Worm (Caenorhabditis elegans) whole organism, L2 larva: Measurements from ENCODE around the gene R01E6.5.

Source experiments
- aly-2 ChIP-seq: fragments of 150-350 bp; optimal IDR thresholded peaks from 2 replicates; lab custom pipeline; 2014; ENCODE audit warnings: missing biosample characterization, missing genetic modification characterization
- crh-2 ChIP-seq: sonication (generic microtip); optimal IDR thresholded peaks from 2 replicates; lab custom pipeline; 2017; ENCODE audit warnings: missing biosample characterization, missing genetic modification characterization
- elt-3 ChIP-seq: sonication (generic microtip); optimal IDR thresholded peaks from 2 replicates; lab custom pipeline; 2017; ENCODE audit warnings: missing biosample characterization, missing genetic modification characterization
- nhr-11 ChIP-seq: fragments of 150-350 bp; optimal IDR thresholded peaks from 2 replicates; lab custom pipeline; 2014; ENCODE audit warnings: missing biosample characterization, missing genetic modification characterization
- nhr-6 ChIP-seq: fragments of 150-350 bp; optimal IDR thresholded peaks from 2 replicates; lab custom pipeline; 2014; ENCODE audit warnings: missing biosample characterization, missing genetic modification characterization
- nhr-77 ChIP-seq: fragments of 150-350 bp; optimal IDR thresholded peaks from 2 replicates; lab custom pipeline; 2014; ENCODE audit warnings: missing biosample characterization, missing genetic modification characterization
- skn-1 ChIP-seq: sonication (generic microtip); optimal IDR thresholded peaks from 2 replicates; lab custom pipeline; 2017; ENCODE audit warnings: missing biosample characterization, missing genetic modification characterization

DNA sequence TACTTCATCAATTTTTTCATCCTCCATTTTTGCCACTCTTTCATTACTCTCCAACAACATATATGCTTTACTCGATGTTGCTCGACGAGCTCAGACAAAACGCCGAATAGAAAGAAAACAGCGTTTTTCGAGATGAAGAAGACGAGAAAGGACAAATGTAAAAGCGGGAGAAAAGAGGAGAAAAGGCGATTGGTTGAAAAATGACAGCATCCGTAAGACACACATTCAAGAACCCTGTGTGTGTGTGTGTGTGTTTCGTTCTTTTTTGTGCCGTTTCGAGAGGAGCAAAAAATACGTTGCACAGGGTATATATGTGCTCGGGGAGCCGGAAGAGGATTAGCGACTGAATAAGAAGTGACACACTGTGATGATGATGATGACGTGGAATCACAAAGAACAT, 43.1 kb upstream of the R01E6.5 start:
- TF ChIP-seq nhr-11 (tag; lab: Kevin White, UChicago) (no peak), aly-2 (tag; lab: Kevin White, UChicago) (no peak), crh-2 (tag; lab: Kevin White, UChicago) (peak; percentile 37), nhr-77 (no peak), nhr-6 (tag; lab: Kevin White, UChicago) (no peak), skn-1 (no peak), elt-3 (tag; lab: Kevin White, UChicago) (no peak)
